Fruit fly (Drosophila melanogaster): ENCODE measurements around the gene HLH3B.

The HLH3B gene

dm6 chrX:2638646-2639045, 42.9 kb downstream of the HLH3B start (continued):
- no peak for TF ChIP-seq oc (tag; optimal IDR thresholded peaks at IDR 0.05)
- TF ChIP-seq CG7839 (tag; optimal IDR thresholded peaks at IDR 0.05) = peak; percentile 10
- TF ChIP-seq zf30C (GFP tag; optimal IDR thresholded peaks at IDR 0.05) = no peak
- TF ChIP-seq Xbp1 (GFP tag; optimal IDR thresholded peaks at IDR 0.05) = peak; percentile 8
- TF ChIP-seq CG32532 (GFP tag; IDR thresholded peaks at IDR 0.05) = peak; percentile 39; the same call in 1 of the 2 replicates
- TF ChIP-seq bbx (GFP tag; IDR thresholded peaks at IDR 0.05; ENCODE audit: partially characterized antibody) = no peak
- TF ChIP-seq slp2 (GFP tag; optimal IDR thresholded peaks at IDR 0.05) = no peak
- no peak for TF ChIP-seq CG17568 (GFP tag; optimal IDR thresholded peaks at IDR 0.05)
- TF ChIP-seq PHDP (tag; optimal IDR thresholded peaks at IDR 0.05) = no peak
- peak; percentile 11 for TF ChIP-seq CG15269 (tag; optimal IDR thresholded peaks at IDR 0.05)
- no peak for TF ChIP-seq CG2202 (tag; optimal IDR thresholded peaks at IDR 0.05)
- TF ChIP-seq Atf6 (GFP tag; IDR thresholded peaks at IDR 0.05) = peak; percentile 24; the same call in 1 of the 2 replicates
- TF ChIP-seq dan (GFP tag; IDR thresholded peaks at IDR 0.05) = no peak
- no peak for TF ChIP-seq Med (GFP tag)
- TF ChIP-seq kni (GFP tag; optimal IDR thresholded peaks at IDR 0.05) = no peak
- no peak for TF ChIP-seq CG4360 (GFP tag; IDR thresholded peaks at IDR 0.05)
- TF ChIP-seq tio (GFP tag; optimal IDR thresholded peaks at IDR 0.05) = no peak
- no peak for TF ChIP-seq dmrt11E (tag; optimal IDR thresholded peaks at IDR 0.05)
- peak; percentile 3 for TF ChIP-seq CG12155 (GFP tag; optimal IDR thresholded peaks at IDR 0.05)
- no peak for TF ChIP-seq CG8388 (GFP tag; optimal IDR thresholded peaks at IDR 0.05)
- no peak for TF ChIP-seq Scr (GFP tag; IDR thresholded peaks at IDR 0.05; ENCODE audit: partially characterized antibody)
- TF ChIP-seq row (GFP tag; IDR thresholded peaks at IDR 0.05) = peak; percentile 52
- TF ChIP-seq nmo (GFP tag; optimal IDR thresholded peaks at IDR 0.05) = no peak
- no peak for TF ChIP-seq nerfin-1 (tag; optimal IDR thresholded peaks at IDR 0.05)
- TF ChIP-seq Ssrp (tag; optimal IDR thresholded peaks at IDR 0.05) = peak; percentile 2
- TF ChIP-seq lab (GFP tag; optimal IDR thresholded peaks at IDR 0.05) = peak; percentile 49
- TF ChIP-seq ttk (GFP tag; IDR thresholded peaks at IDR 0.05) = no peak
- TF ChIP-seq CG12942 (GFP tag; optimal IDR thresholded peaks at IDR 0.05) = no peak
- TF ChIP-seq sqz (GFP tag; optimal IDR thresholded peaks at IDR 0.05) = no peak
- TF ChIP-seq Rfx (GFP tag; IDR thresholded peaks at IDR 0.05) = peak; percentile 48; the same call in 1 of the 2 replicates
- no peak for TF ChIP-seq Dip2 (GFP tag; IDR thresholded peaks at IDR 0.05)
- TF ChIP-seq CG5180 (GFP tag; optimal IDR thresholded peaks at IDR 0.05) = no peak
- no peak for TF ChIP-seq aop (GFP tag; IDR thresholded peaks at IDR 0.05)
- no peak for TF ChIP-seq D (optimal IDR thresholded peaks at IDR 0.05)
- TF ChIP-seq D (GFP tag; optimal IDR thresholded peaks at IDR 0.05) = no peak
- no peak for TF ChIP-seq chn (GFP tag; optimal IDR thresholded peaks at IDR 0.05)
- TF ChIP-seq Aef1 (GFP tag; IDR thresholded peaks at IDR 0.05) = peak; percentile 23; the same call in 1 of the 3 replicates
- TF ChIP-seq CG17612 (GFP tag; IDR thresholded peaks at IDR 0.05) = no peak
- no peak for TF ChIP-seq Atf-2 (GFP tag; optimal IDR thresholded peaks at IDR 0.05)
- no peak for TF ChIP-seq psq (GFP tag; optimal IDR thresholded peaks at IDR 0.05)
- no peak for TF ChIP-seq exex (tag; optimal IDR thresholded peaks at IDR 0.05)
- TF ChIP-seq ap (GFP tag; IDR thresholded peaks at IDR 0.05) = no peak
- no peak for TF ChIP-seq tin (GFP tag; optimal IDR thresholded peaks at IDR 0.05)
- TF ChIP-seq C15 (GFP tag; IDR thresholded peaks at IDR 0.05) = no peak
- no peak for TF ChIP-seq CG12744 (GFP tag; optimal IDR thresholded peaks at IDR 0.05)
- TF ChIP-seq CHES-1-like (GFP tag; optimal IDR thresholded peaks at IDR 0.05) = no peak
- no peak for TF ChIP-seq CG13624 (GFP tag; optimal IDR thresholded peaks at IDR 0.05)
- TF ChIP-seq CG31388 (GFP tag; optimal IDR thresholded peaks at IDR 0.05) = no peak
- no peak for TF ChIP-seq Myb (GFP tag; optimal IDR thresholded peaks at IDR 0.05)
- TF ChIP-seq her (GFP tag; optimal IDR thresholded peaks at IDR 0.05) = no peak
- no peak for TF ChIP-seq CG7987 (GFP tag; optimal IDR thresholded peaks at IDR 0.05)
- no peak for TF ChIP-seq ash1 (GFP tag; optimal IDR thresholded peaks at IDR 0.05)
